Fruit fly (Drosophila melanogaster) whole organism, prepupa: Measurements from ENCODE around the gene CG44227.

Experiments
- CG32006 ChIP-seq: fragments of 200-800 bp; sonication (Bioruptor generic); optimal IDR thresholded peaks from 3 replicates; lab custom pipeline; 2017; ENCODE audit warnings: missing biosample characterization, mild to moderate bottlenecking, missing genetic modification characterization
- CG34406 ChIP-seq: fragments of 200-800 bp; sonication (Bioruptor generic); optimal IDR thresholded peaks from 3 replicates; lab custom pipeline; 2016; ENCODE audit warnings: missing biosample characterization, missing genetic modification characterization
- CG4318 ChIP-seq: fragments of 200-800 bp; sonication (Bioruptor generic); optimal IDR thresholded peaks from 3 replicates; lab custom pipeline; 2017; ENCODE audit warnings: missing biosample characterization, mild to moderate bottlenecking, missing genetic modification characterization
- CG6854 ChIP-seq: fragments of 200-800 bp; sonication (Bioruptor generic); optimal IDR thresholded peaks from 2 replicates; lab custom pipeline; 2017; ENCODE audit warnings: missing biosample characterization, mild to moderate bottlenecking, missing genetic modification characterization
- Eip93F ChIP-seq: fragments of 200-800 bp; sonication (Bioruptor generic); optimal IDR thresholded peaks from 2 replicates; lab custom pipeline; 2016; ENCODE audit warnings: missing biosample characterization, mild to moderate bottlenecking, missing genetic modification characterization
- Hr38 ChIP-seq: sonication (Bioruptor generic); optimal IDR thresholded peaks from 2 replicates; lab custom pipeline; 2016; ENCODE audit warnings: missing biosample characterization, missing genetic modification characterization
- Sox102F ChIP-seq: fragments of 200-800 bp; sonication (Bioruptor generic); optimal IDR thresholded peaks from 2 replicates; lab custom pipeline; 2016; ENCODE audit warnings: missing biosample characterization, mild to moderate bottlenecking, missing genetic modification characterization
- net ChIP-seq: fragments of 200-800 bp; sonication (Bioruptor generic); optimal IDR thresholded peaks from 3 replicates; lab custom pipeline; 2016; ENCODE audit warnings: missing biosample characterization, missing genetic modification characterization
- pdm3 ChIP-seq: fragments of 200-800 bp; sonication (Bioruptor generic); optimal IDR thresholded peaks from 3 replicates; lab custom pipeline; 2016; ENCODE audit warnings: missing biosample characterization, missing genetic modification characterization

DNA sequence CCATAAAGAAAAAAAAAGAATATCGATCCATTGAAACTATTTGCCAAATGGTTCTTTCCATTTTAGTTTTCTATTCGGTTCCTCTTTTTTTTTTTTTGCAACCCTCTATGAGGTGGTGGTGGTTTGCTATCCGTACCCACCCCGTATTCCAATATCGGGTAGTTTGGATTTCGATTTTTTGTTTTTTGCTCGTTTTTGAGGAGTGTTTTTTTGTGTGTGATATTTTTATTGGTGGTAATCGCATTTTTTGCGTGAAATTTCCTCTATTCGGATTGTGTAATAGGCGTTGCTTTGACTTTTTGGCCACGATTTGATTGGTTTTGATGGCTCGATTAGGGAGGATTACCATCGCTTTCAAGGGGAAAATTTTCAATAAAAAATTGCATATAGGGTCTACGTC lies 1.5 kb upstream of the CG44227 start:
- no peak for TF ChIP-seq Sox102F (GFP tag; lab: Kevin White, UChicago)
- TF ChIP-seq Hr38: no peak
- no peak for TF ChIP-seq pdm3 (GFP tag; lab: Kevin White, UChicago)
- no peak for TF ChIP-seq Eip93F
- TF ChIP-seq net: no peak
- TF ChIP-seq CG6854 (GFP tag; lab: Kevin White, UChicago): no peak
- TF ChIP-seq CG4318: no peak
- TF ChIP-seq CG34406: no peak
- no peak for TF ChIP-seq CG32006 (GFP tag; lab: Kevin White, UChicago)
